Worm (Caenorhabditis elegans) whole organism, L3 larva: Measurements from ENCODE around the gene fbxa-28.
"Not testable (repeated sequence)": the region's sequence is repeated elsewhere in the genome, so short reads cannot be mapped to it uniquely, and the experiment has no call there.

Experiments
- R02D3.7 ChIP-seq: fragments of 150-350 bp; optimal IDR thresholded peaks from 2 replicates; lab custom pipeline; 2014; ENCODE audit warnings: missing biosample characterization, missing genetic modification characterization
- ZK546.5 ChIP-seq: sonication (generic microtip); optimal IDR thresholded peaks from 2 replicates; lab custom pipeline; 2017; ENCODE audit warnings: missing biosample characterization, missing genetic modification characterization
- ama-1 ChIP-seq: fragments of 150-350 bp; optimal IDR thresholded peaks from 2 replicates; lab custom pipeline; 2018
- ceh-16 ChIP-seq: sonication (generic microtip); optimal IDR thresholded peaks from 2 replicates; lab custom pipeline; 2017; ENCODE audit warnings: missing biosample characterization, missing genetic modification characterization
- ceh-28 ChIP-seq: fragments of 150-350 bp; optimal IDR thresholded peaks from 2 replicates; lab custom pipeline; 2014; ENCODE audit warnings: missing biosample characterization, missing genetic modification reagents, missing genetic modification characterization
- ceh-82 ChIP-seq: fragments of 150-350 bp; optimal IDR thresholded peaks from 2 replicates; lab custom pipeline; 2014; ENCODE audit warnings: missing biosample characterization, missing genetic modification characterization
- ceh-9 ChIP-seq: sonication (generic microtip); optimal IDR thresholded peaks from 2 replicates; lab custom pipeline; 2018; ENCODE audit warnings: missing biosample characterization, missing genetic modification characterization
- egl-27 ChIP-seq: sonication (generic microtip); optimal IDR thresholded peaks from 4 replicates; lab custom pipeline; 2017; ENCODE audit warnings: missing biosample characterization, missing genetic modification reagents, missing genetic modification characterization
- egl-5 ChIP-seq: fragments of 150-350 bp; optimal IDR thresholded peaks from 2 replicates; lab custom pipeline; 2017; ENCODE audit warnings: missing biosample characterization, missing genetic modification reagents, missing genetic modification characterization, inconsistent platforms
- elt-2 ChIP-seq: sonication (generic microtip); optimal IDR thresholded peaks from 2 replicates; lab custom pipeline; 2016; ENCODE audit warnings: missing genetic modification reagents, mild to moderate bottlenecking, missing genetic modification characterization, missing compliant biosample characterization
- elt-3 ChIP-seq, 3 experiments: fragments of 150-350 bp in 1 of 3; sonication (generic microtip) in 2 of 3; optimal IDR thresholded peaks; 2 replicates in 2 of 3; 4 replicates in 1 of 3; lab custom pipeline; 2014 to 2017; ENCODE audit warnings: missing biosample characterization in 3 of 3, missing genetic modification characterization in 3 of 3
- fkh-10 ChIP-seq: sonication (generic microtip); optimal IDR thresholded peaks from 2 replicates; lab custom pipeline; 2017; ENCODE audit warnings: missing biosample characterization, missing genetic modification reagents, missing genetic modification characterization
- fos-1 ChIP-seq: fragments of 150-350 bp; optimal IDR thresholded peaks from 2 replicates; lab custom pipeline; 2014; ENCODE audit warnings: missing biosample characterization, missing genetic modification characterization
- jun-1 ChIP-seq: fragments of 150-350 bp; optimal IDR thresholded peaks from 2 replicates; lab custom pipeline; 2014; ENCODE audit warnings: missing biosample characterization, missing genetic modification reagents, missing genetic modification characterization
- lin-39 ChIP-seq: fragments of 150-350 bp; optimal IDR thresholded peaks from 2 replicates; lab custom pipeline; 2018; ENCODE audit warnings: missing biosample characterization, missing genetic modification reagents, missing genetic modification characterization
- lsy-12 ChIP-seq: sonication (generic microtip); optimal IDR thresholded peaks from 2 replicates; lab custom pipeline; 2016; ENCODE audit warnings: mild to moderate bottlenecking, missing genetic modification characterization, missing compliant biosample characterization
- mml-1 ChIP-seq: fragments of 150-350 bp; sonication (generic microtip); optimal IDR thresholded peaks from 3 replicates; lab custom pipeline; 2014; ENCODE audit warnings: missing biosample characterization, missing genetic modification characterization
- nfya-1 ChIP-seq: sonication (generic microtip); optimal IDR thresholded peaks from 2 replicates; lab custom pipeline; 2017; ENCODE audit warnings: missing genetic modification characterization, mild to moderate bottlenecking, missing compliant biosample characterization, antibody characterized with exemption, moderate library complexity; ENCODE audit not compliant: insufficient read depth
- nhr-237 ChIP-seq: fragments of 150-350 bp; optimal IDR thresholded peaks from 2 replicates; lab custom pipeline; 2014; ENCODE audit warnings: missing biosample characterization, missing genetic modification characterization
- nhr-25 ChIP-seq: sonication (generic microtip); optimal IDR thresholded peaks from 2 replicates; lab custom pipeline; 2017; ENCODE audit warnings: missing biosample characterization, missing genetic modification characterization
- nhr-28 ChIP-seq: fragments of 150-350 bp; optimal IDR thresholded peaks from 2 replicates; lab custom pipeline; 2014; ENCODE audit warnings: missing biosample characterization, missing genetic modification characterization
- nhr-43 ChIP-seq: sonication (generic microtip); optimal IDR thresholded peaks from 2 replicates; lab custom pipeline; 2016; ENCODE audit warnings: mild to moderate bottlenecking, missing genetic modification characterization, missing compliant biosample characterization; ENCODE audit not compliant: poor library complexity, severe bottlenecking
- nhr-67 ChIP-seq: fragments of 150-350 bp; optimal IDR thresholded peaks from 2 replicates; lab custom pipeline; 2014; ENCODE audit warnings: missing biosample characterization, missing genetic modification characterization
- nhr-76 ChIP-seq: fragments of 150-350 bp; sonication (generic microtip); optimal IDR thresholded peaks from 5 replicates; lab custom pipeline; 2014; ENCODE audit warnings: missing biosample characterization, missing genetic modification characterization
- pha-4 ChIP-seq: fragments of 150-350 bp; optimal IDR thresholded peaks from 2 replicates; lab custom pipeline; 2014; ENCODE audit warnings: missing biosample characterization, missing genetic modification reagents, missing genetic modification characterization
- pqm-1 ChIP-seq: fragments of 150-350 bp; optimal IDR thresholded peaks from 2 replicates; lab custom pipeline; 2017; ENCODE audit warnings: missing biosample characterization, missing genetic modification characterization, inconsistent platforms
- skn-1 ChIP-seq: fragments of 150-350 bp; optimal IDR thresholded peaks from 2 replicates; lab custom pipeline; 2014; ENCODE audit warnings: missing biosample characterization, missing genetic modification characterization
- snpc-4 ChIP-seq: fragments of 150-350 bp; optimal IDR thresholded peaks from 2 replicates; lab custom pipeline; 2014; ENCODE audit warnings: missing biosample characterization, missing genetic modification characterization
- tbx-2 ChIP-seq: sonication (generic microtip); optimal IDR thresholded peaks from 2 replicates; lab custom pipeline; 2016; ENCODE audit warnings: mild to moderate bottlenecking, missing genetic modification characterization, missing compliant biosample characterization
- unc-39 ChIP-seq: sonication (generic microtip); optimal IDR thresholded peaks from 4 replicates; lab custom pipeline; 2017; ENCODE audit warnings: missing biosample characterization, missing genetic modification characterization
- unc-62 ChIP-seq: fragments of 150-350 bp; sonication (generic microtip); optimal IDR thresholded peaks from 4 replicates; lab custom pipeline; 2014; ENCODE audit warnings: missing biosample characterization, missing genetic modification reagents, missing genetic modification characterization
- ztf-4 ChIP-seq: fragments of 150-350 bp; optimal IDR thresholded peaks from 2 replicates; lab custom pipeline; 2014; ENCODE audit warnings: missing biosample characterization, missing genetic modification characterization

fbxa-28 gene

ce11 chrIII:1263692-1264091 lies 34.0 kb upstream of the fbxa-28 start, which contains the start of gene srz-9:
Gene srz-9, plus strand, starts transcription at chrIII:1263992.
- not testable (repeated sequence) for TF ChIP-seq tbx-2, R02D3.7, ZK546.5 (tag; lab: Kevin White, UChicago)

ce11 chrIII:1266799-1267198 lies 30.9 kb upstream of the fbxa-28 start, which contains the start of gene fbxa-151:
Gene fbxa-151, minus strand, starts transcription at chrIII:1266899.
- not testable (repeated sequence) for TF ChIP-seq unc-39, R02D3.7, pqm-1 (tag; lab: Kevin White, UChicago)

- TF ChIP-seq pha-4 (peak; percentile 14), elt-2 (tag; lab: Kevin White, UChicago) (peak; percentile 57), nhr-237 (tag; lab: Kevin White, UChicago) (no peak)
- TF ChIP-seq, all 47 proteins: peak for 2
These were observed 28.5 kb upstream of the fbxa-28 start, which contains the start of gene fbxa-32 for ce11 chrIII:1269156-1269555. Gene fbxa-32, minus strand, starts transcription at chrIII:1269256.

- TF ChIP-seq pqm-1 (tag; lab: Kevin White, UChicago) (peak; percentile 48), nhr-67 (tag; lab: Kevin White, UChicago) (no peak), nhr-237 (tag; lab: Kevin White, UChicago) (no peak), elt-2 (tag; lab: Kevin White, UChicago) (peak; percentile 59), egl-5 (tag; lab: Kevin White, UChicago) (no peak), pha-4 (peak; percentile 96), nhr-76 (tag; lab: Kevin White, UChicago) (no peak)
These were observed 26.3 kb upstream of the fbxa-28 start, which contains the start of gene fbxa-31 for ce11 chrIII:1271378-1271926. Gene fbxa-31, minus strand, starts transcription at chrIII:1271428.

- TF ChIP-seq elt-2 (tag; lab: Kevin White, UChicago) (peak; percentile 72), pqm-1 (tag; lab: Kevin White, UChicago) (peak; percentile 58), unc-39 (tag; lab: Kevin White, UChicago) (no peak)
These were observed 23.9 kb upstream of the fbxa-28 start, which contains the start of gene fbxa-29 for ce11 chrIII:1273655-1274328. Gene fbxa-29, minus strand, starts transcription at chrIII:1273705.

ce11 chrIII:1275513-1275912 lies 22.2 kb upstream of the fbxa-28 start, which contains the start of gene fbxa-30:
Gene fbxa-30, minus strand, starts transcription at chrIII:1275613.
- TF ChIP-seq fos-1 (tag; lab: Kevin White, UChicago), result no peak
- TF ChIP-seq elt-2 (tag; lab: Kevin White, UChicago), result peak; percentile 6
- no peak for TF ChIP-seq snpc-4 (tag; lab: Kevin White, UChicago)
- no peak for TF ChIP-seq nhr-237 (tag; lab: Kevin White, UChicago)
- TF ChIP-seq skn-1, result no peak
- no peak for TF ChIP-seq ceh-9 (tag; lab: Kevin White, UChicago)

ce11 chrIII:1279197-1279596 lies 18.5 kb upstream of the fbxa-28 start:
- TF ChIP-seq lin-39, result no peak
- TF ChIP-seq elt-2 (tag; lab: Kevin White, UChicago), result peak; percentile 99
- no peak for TF ChIP-seq nhr-76 (tag; lab: Kevin White, UChicago)
- peak; percentile 95 for TF ChIP-seq pha-4
- TF ChIP-seq nhr-28 (tag; lab: Kevin White, UChicago), result no peak
- TF ChIP-seq egl-27 (tag; lab: Kevin White, UChicago), result peak; percentile 45
- no peak for TF ChIP-seq nhr-67 (tag; lab: Kevin White, UChicago)
- TF ChIP-seq unc-62 (GFP tag; lab: Kevin White, UChicago), result no peak
- peak; percentile 42 for TF ChIP-seq ceh-28 (tag; lab: Kevin White, UChicago)
- TF ChIP-seq jun-1 (tag; lab: Kevin White, UChicago), result peak; percentile 89
- TF ChIP-seq pqm-1 (tag; lab: Kevin White, UChicago), result peak; percentile 98
- TF ChIP-seq, all 47 proteins: peak for 6

ce11 chrIII:1284584-1285046 lies 13.1 kb upstream of the fbxa-28 start, which contains the start of gene fbxa-37:
Gene fbxa-37, plus strand, starts transcription at chrIII:1284996.
- no peak for TF ChIP-seq skn-1
- TF ChIP-seq unc-62 (GFP tag; lab: Kevin White, UChicago), result no peak
- peak; percentile 74 for TF ChIP-seq ceh-28 (tag; lab: Kevin White, UChicago)
- TF ChIP-seq snpc-4 (tag; lab: Kevin White, UChicago), result no peak
- TF ChIP-seq pha-4, result peak; percentile 92
- TF ChIP-seq nhr-25 (tag; lab: Kevin White, UChicago), result no peak
- no peak for TF ChIP-seq lin-39
- no peak for TF ChIP-seq ama-1 (lab: Kevin White, UChicago)
- TF ChIP-seq ztf-4 (tag; lab: Kevin White, UChicago), result no peak
- no peak for TF ChIP-seq mml-1
- TF ChIP-seq lsy-12 (tag; lab: Kevin White, UChicago), result no peak
- no peak for TF ChIP-seq nhr-28 (tag; lab: Kevin White, UChicago)
- no peak for TF ChIP-seq fkh-10 (GFP tag; lab: Kevin White, UChicago)
- peak; percentile 27 for TF ChIP-seq nfya-1 (tag; lab: Kevin White, UChicago)
- TF ChIP-seq fos-1 (tag; lab: Kevin White, UChicago), result no peak
- no peak for TF ChIP-seq nhr-43 (tag; lab: Kevin White, UChicago)
- TF ChIP-seq ceh-82 (tag; lab: Kevin White, UChicago), result no peak
- TF ChIP-seq elt-3 (tag; optimal IDR thresholded peaks at IDR 0.05; lab: Kevin White, UChicago), result no peak
- no peak for TF ChIP-seq ceh-16 (tag; lab: Kevin White, UChicago)
